Fruit fly (Drosophila melanogaster) whole organism, prepupa: ENCODE data around the gene CG31533.

Experiments used
- Blimp-1 ChIP-seq: fragments of 200-800 bp; sonication (Bioruptor generic); optimal IDR thresholded peaks from 3 replicates; lab custom pipeline; 2017; ENCODE audit warnings: missing biosample characterization, missing genetic modification characterization, mild to moderate bottlenecking, moderate library complexity, missing genetic modification reagents
- CG10669 ChIP-seq: fragments of 200-800 bp; sonication (Bioruptor generic); optimal IDR thresholded peaks from 3 replicates; lab custom pipeline; 2018; ENCODE audit warnings: missing biosample characterization, mild to moderate bottlenecking, missing genetic modification characterization, moderate library complexity
- CG11294 ChIP-seq: fragments of 200-800 bp; sonication (Bioruptor generic); IDR thresholded peaks from 2 replicates; pipeline ENCODE4 v1.3.6; 2022; ENCODE audit warnings: missing biosample characterization, missing genetic modification characterization
- CG15336 ChIP-seq: fragments of 200-800 bp; sonication (Bioruptor generic); IDR thresholded peaks from 2 replicates; pipeline ENCODE4 v1.3.6; 2022; ENCODE audit warnings: missing biosample characterization, missing genetic modification characterization
- CG16779 ChIP-seq: fragments of 200-800 bp; sonication (Bioruptor generic); optimal IDR thresholded peaks from 3 replicates; lab custom pipeline; 2017; ENCODE audit warnings: missing biosample characterization, mild to moderate bottlenecking, missing genetic modification characterization
- CG3032 ChIP-seq: fragments of 200-800 bp; optimal IDR thresholded peaks from 2 replicates; lab custom pipeline; 2019; ENCODE audit warnings: missing biosample characterization, mild to moderate bottlenecking, missing genetic modification characterization, moderate library complexity
- CG34406 ChIP-seq: fragments of 200-800 bp; sonication (Bioruptor generic); optimal IDR thresholded peaks from 3 replicates; lab custom pipeline; 2016; ENCODE audit warnings: missing biosample characterization, missing genetic modification characterization
- CG3919 ChIP-seq: fragments of 200-800 bp; sonication (Bioruptor generic); optimal IDR thresholded peaks from 3 replicates; lab custom pipeline; 2016; ENCODE audit warnings: missing biosample characterization, missing genetic modification characterization
- CG4318 ChIP-seq: fragments of 200-800 bp; sonication (Bioruptor generic); optimal IDR thresholded peaks from 3 replicates; lab custom pipeline; 2017; ENCODE audit warnings: missing biosample characterization, mild to moderate bottlenecking, missing genetic modification characterization
- CG6276 ChIP-seq: fragments of 200-800 bp; sonication (Bioruptor generic); optimal IDR thresholded peaks from 2 replicates; lab custom pipeline; 2017; ENCODE audit warnings: missing biosample characterization, mild to moderate bottlenecking, missing genetic modification characterization
- CG6808 ChIP-seq: fragments of 200-800 bp; sonication (Bioruptor generic); optimal IDR thresholded peaks from 3 replicates; lab custom pipeline; 2017; ENCODE audit warnings: missing biosample characterization, missing genetic modification characterization, mild to moderate bottlenecking, moderate library complexity, missing genetic modification reagents
- CG6854 ChIP-seq: fragments of 200-800 bp; sonication (Bioruptor generic); optimal IDR thresholded peaks from 2 replicates; lab custom pipeline; 2017; ENCODE audit warnings: missing biosample characterization, mild to moderate bottlenecking, missing genetic modification characterization
- CG8319 ChIP-seq: fragments of 200-800 bp; sonication (Bioruptor generic); optimal IDR thresholded peaks from 3 replicates; lab custom pipeline; 2016; ENCODE audit warnings: missing biosample characterization, missing genetic modification characterization
- CG8632 ChIP-seq: fragments of 200-800 bp; sonication (Bioruptor generic); optimal IDR thresholded peaks from 3 replicates; lab custom pipeline; 2016; ENCODE audit warnings: missing biosample characterization, missing genetic modification characterization
- Eip75B ChIP-seq: fragments of 200-800 bp; sonication (Bioruptor generic); optimal IDR thresholded peaks from 3 replicates; lab custom pipeline; 2016; ENCODE audit warnings: missing biosample characterization, missing genetic modification characterization
- Lpt ChIP-seq: fragments of 200-800 bp; sonication (Bioruptor generic); optimal IDR thresholded peaks from 3 replicates; lab custom pipeline; 2016; ENCODE audit warnings: missing biosample characterization, missing genetic modification characterization
- Sox102F ChIP-seq: fragments of 200-800 bp; sonication (Bioruptor generic); optimal IDR thresholded peaks from 2 replicates; lab custom pipeline; 2016; ENCODE audit warnings: missing biosample characterization, mild to moderate bottlenecking, missing genetic modification characterization
- Sox14 ChIP-seq: fragments of 200-800 bp; sonication (Bioruptor generic); optimal IDR thresholded peaks from 3 replicates; lab custom pipeline; 2016; ENCODE audit warnings: missing biosample characterization, missing genetic modification characterization
- Sox15 ChIP-seq: fragments of 200-800 bp; sonication (Bioruptor generic); optimal IDR thresholded peaks from 3 replicates; lab custom pipeline; 2016; ENCODE audit warnings: missing biosample characterization, missing genetic modification characterization
- acj6 ChIP-seq: fragments of 200-800 bp; sonication (Bioruptor generic); optimal IDR thresholded peaks from 3 replicates; lab custom pipeline; 2016; ENCODE audit warnings: missing biosample characterization, missing genetic modification characterization
- cyc ChIP-seq: fragments of 200-800 bp; sonication (Bioruptor generic); optimal IDR thresholded peaks from 3 replicates; lab custom pipeline; 2016; ENCODE audit warnings: missing biosample characterization, missing genetic modification characterization
- esn ChIP-seq: fragments of 200-800 bp; sonication (Bioruptor generic); optimal IDR thresholded peaks from 2 replicates; lab custom pipeline; 2016; ENCODE audit warnings: missing biosample characterization, mild to moderate bottlenecking, missing genetic modification characterization, moderate library complexity
- fd59A ChIP-seq: fragments of 200-800 bp; sonication (Bioruptor generic); optimal IDR thresholded peaks from 2 replicates; lab custom pipeline; 2017; ENCODE audit warnings: missing biosample characterization, mild to moderate bottlenecking, missing genetic modification characterization, missing genetic modification reagents
- lz ChIP-seq: fragments of 200-800 bp; sonication (Bioruptor generic); optimal IDR thresholded peaks from 3 replicates; lab custom pipeline; 2016; ENCODE audit warnings: missing biosample characterization, missing genetic modification characterization
- net ChIP-seq: fragments of 200-800 bp; sonication (Bioruptor generic); optimal IDR thresholded peaks from 3 replicates; lab custom pipeline; 2016; ENCODE audit warnings: missing biosample characterization, missing genetic modification characterization
- pdm3 ChIP-seq: fragments of 200-800 bp; sonication (Bioruptor generic); optimal IDR thresholded peaks from 3 replicates; lab custom pipeline; 2016; ENCODE audit warnings: missing biosample characterization, missing genetic modification characterization
- salr ChIP-seq, 2 experiments: fragments of 200-800 bp; sonication (Bioruptor generic); optimal IDR thresholded peaks; 3 replicates each; lab custom pipeline; 2016 to 2018; ENCODE audit warnings: missing biosample characterization in 2 of 2, missing genetic modification characterization in 2 of 2, mild to moderate bottlenecking in 1 of 2
- ss ChIP-seq, 2 experiments: fragments of 200-800 bp; sonication (Bioruptor generic); optimal IDR thresholded peaks; 2 replicates in 1 of 2; 3 replicates in 1 of 2; lab custom pipeline; 2017 to 2018; ENCODE audit warnings: mild to moderate bottlenecking in 2 of 2, missing biosample characterization in 2 of 2, missing genetic modification characterization in 2 of 2, moderate library complexity in 1 of 2
- vri ChIP-seq: fragments of 200-800 bp; sonication (Bioruptor generic); optimal IDR thresholded peaks from 3 replicates; lab custom pipeline; 2016; ENCODE audit warnings: missing biosample characterization, mild to moderate bottlenecking, missing genetic modification characterization

Gene CG31533

dm6 chr3R:14108158-14108921, 48.9 kb downstream of the CG31533 start, which contains the start of gene CG12402 (continued):
- peak; percentile 11 for TF ChIP-seq CG16779 (tag; lab: Kevin White, UChicago)
- no peak for TF ChIP-seq Blimp-1 (GFP tag; lab: Kevin White, UChicago)
- peak; percentile 85 for TF ChIP-seq Eip75B (GFP tag; lab: Kevin White, UChicago)
- peak; percentile 26 for TF ChIP-seq Sox102F
- TF ChIP-seq net = peak; percentile 45
- peak; percentile 30 for TF ChIP-seq CG6808 (GFP tag; lab: Kevin White, UChicago)
- TF ChIP-seq CG8319 (GFP tag; lab: Kevin White, UChicago) = no peak
- TF ChIP-seq CG6854 (GFP tag; lab: Kevin White, UChicago) = no peak
- peak; percentile 14 for TF ChIP-seq Lpt (GFP tag; lab: Kevin White, UChicago)
- peak in 1 of 2 experiments; percentile 35 for TF ChIP-seq ss (GFP tag; optimal IDR thresholded peaks at IDR 0.05; lab: Kevin White, UChicago)
- TF ChIP-seq Sox15 (GFP tag; lab: Kevin White, UChicago) = no peak
- no peak for TF ChIP-seq Sox14 (GFP tag; lab: Kevin White, UChicago)
- peak; percentile 60 for TF ChIP-seq CG3919 (GFP tag; lab: Kevin White, UChicago)
- TF ChIP-seq fd59A (GFP tag; lab: Kevin White, UChicago) = peak; percentile 18
- peak; percentile 60; the same call in 1 of the 2 replicates for TF ChIP-seq CG15336 (GFP tag; lab: Robert Waterston, UW)
- peak; percentile 64 for TF ChIP-seq vri (GFP tag; lab: Kevin White, UChicago)
- TF ChIP-seq CG11294 (GFP tag; lab: Robert Waterston, UW) = peak; percentile 51
- TF ChIP-seq acj6 (GFP tag; lab: Kevin White, UChicago) = peak; percentile 19
- no peak for TF ChIP-seq CG4318 (GFP tag; lab: Kevin White, UChicago)

dm6 chr3R:14107597-14107996, 49.6 kb downstream of the CG31533 start:
- no peak for TF ChIP-seq CG6276 (GFP tag; lab: Kevin White, UChicago)
- TF ChIP-seq pdm3 (GFP tag; lab: Kevin White, UChicago) = no peak
- TF ChIP-seq cyc = no peak
- no peak for TF ChIP-seq CG3032 (tag; lab: Kevin White, UChicago)
- TF ChIP-seq CG10669 (GFP tag; lab: Kevin White, UChicago) = no peak
- TF ChIP-seq salr (GFP tag; optimal IDR thresholded peaks at IDR 0.05; lab: Kevin White, UChicago) = no peak
- no peak for TF ChIP-seq CG11294 (GFP tag; lab: Robert Waterston, UW)
- TF ChIP-seq CG8632 (GFP tag; lab: Kevin White, UChicago) = no peak
- no peak for TF ChIP-seq esn (GFP tag; lab: Kevin White, UChicago)
- no peak for TF ChIP-seq lz (GFP tag; lab: Kevin White, UChicago)
- TF ChIP-seq CG34406 (GFP tag; lab: Kevin White, UChicago) = no peak
